Fruit fly (Drosophila melanogaster) whole organism, larva: ENCODE measurements around the gene CG43290.

Experiments
- noc ChIP-seq: fragments of 200-800 bp; sonication (Bioruptor generic); optimal IDR thresholded peaks from 3 replicates; lab custom pipeline; 2019; ENCODE audit warnings: missing biosample characterization, mild to moderate bottlenecking, missing genetic modification characterization, moderate library complexity

CG43290 gene

DNA sequence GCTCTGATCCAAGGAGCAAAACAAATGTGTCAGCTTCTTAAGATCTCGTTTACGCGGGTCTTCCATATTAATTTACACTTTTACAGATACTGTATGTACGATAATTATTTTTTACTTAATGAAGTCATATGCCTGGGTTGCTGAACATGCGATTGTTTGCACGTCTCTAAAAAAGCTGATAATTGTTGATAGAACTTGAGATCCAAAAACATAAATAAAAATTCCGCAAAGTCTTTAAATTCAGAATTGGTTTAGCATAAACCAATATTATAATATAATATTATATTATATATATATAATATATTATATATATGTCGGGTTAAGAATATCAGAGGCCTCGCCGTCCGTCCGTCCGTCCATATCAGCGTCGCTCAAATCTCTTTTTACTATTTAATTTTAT is at the start of gene CG43290:
CG43290 (minus strand) TSS at position 101 of the 400 bp plus-strand sequence.
- no peak for TF ChIP-seq noc (tag; lab: Kevin White, UChicago)

DNA sequence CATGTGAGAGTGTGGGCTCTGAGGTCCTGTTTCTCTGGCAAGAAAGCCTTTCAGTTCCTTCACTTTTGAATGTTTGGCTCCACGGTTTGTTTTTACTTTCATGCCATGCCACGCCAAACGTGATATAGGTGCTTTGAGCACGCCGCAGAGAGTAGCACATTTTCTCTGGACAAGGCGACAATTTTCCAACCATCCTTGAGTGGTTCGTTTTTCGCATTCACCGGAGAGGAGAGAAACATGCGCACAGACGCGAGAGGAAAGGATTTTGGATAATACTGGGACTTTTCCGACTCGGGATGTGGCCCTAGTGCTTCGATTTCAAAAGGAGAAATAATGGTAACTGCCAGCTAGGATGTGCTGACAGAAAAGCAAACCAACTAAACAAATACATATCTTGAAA is 44.7 kb upstream of the CG43290 start:
- TF ChIP-seq noc (tag; lab: Kevin White, UChicago): no peak

DNA sequence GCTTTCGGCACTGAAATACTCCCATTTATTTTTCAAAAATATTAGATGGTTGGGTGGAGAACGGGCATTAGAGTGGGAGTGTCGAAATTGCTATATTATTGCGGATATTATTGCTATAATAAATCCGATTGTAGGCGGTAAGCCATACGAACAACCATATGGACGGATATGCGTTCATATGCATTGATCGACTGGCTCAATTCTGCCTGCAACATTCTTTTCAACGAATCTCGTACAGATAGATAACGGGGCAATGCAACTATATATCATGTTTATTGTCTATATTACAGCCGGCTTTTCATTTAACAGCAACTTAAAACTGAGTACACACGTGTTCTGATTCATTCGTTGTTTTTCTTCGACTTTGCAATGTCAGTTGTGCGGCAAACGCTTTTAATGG is 41.8 kb upstream of the CG43290 start, which contains the start of gene CG42650:
CG42650 (plus strand) TSS at position 301 of the 400 bp plus-strand sequence.
- TF ChIP-seq noc (tag; lab: Kevin White, UChicago): no peak

DNA sequence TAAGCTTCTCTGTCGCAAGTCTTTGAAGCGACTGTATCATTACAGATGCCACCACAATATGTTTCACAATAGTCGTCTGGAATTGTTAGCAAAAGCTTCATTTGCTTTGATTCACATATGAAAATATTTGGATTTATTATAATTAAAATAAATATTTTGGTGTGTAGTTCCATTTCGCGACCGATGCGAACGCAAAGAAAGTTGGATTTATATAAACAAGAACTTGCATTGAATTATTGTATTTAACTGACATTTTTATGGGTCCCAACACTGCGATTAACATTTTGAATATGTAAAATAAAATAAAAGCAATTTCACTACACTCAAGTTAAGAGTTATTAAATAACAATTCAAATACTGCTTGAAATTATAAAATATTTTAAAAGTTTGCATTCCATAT is 19.9 kb upstream of the CG43290 start, which contains the start of gene MstProx:
MstProx (minus strand) TSS at position 101 of the 400 bp plus-strand sequence.
- TF ChIP-seq noc (tag; lab: Kevin White, UChicago): no peak

DNA sequence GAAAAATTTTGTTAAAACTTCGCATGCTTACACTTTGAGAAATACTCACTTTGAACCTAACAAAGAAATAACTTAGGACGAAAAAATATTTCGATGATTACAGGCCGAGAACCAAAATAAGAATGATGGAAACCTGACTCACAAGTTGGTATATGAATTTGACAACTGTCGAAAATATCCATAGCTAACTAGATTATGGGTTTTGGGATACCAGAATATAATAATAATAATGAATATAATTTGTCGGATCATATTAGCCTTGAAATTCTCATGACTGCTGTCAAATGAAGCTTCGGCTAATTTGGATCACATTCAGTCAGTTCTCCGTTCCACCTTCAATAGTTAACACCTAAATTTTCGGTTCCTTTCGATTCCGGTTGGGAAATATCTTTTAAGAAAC is 16.2 kb upstream of the CG43290 start, which contains the start of the genes Mst84Db and Mst84Da:
Mst84Db (minus strand) TSS at position 101 of the 400 bp plus-strand sequence.
Mst84Da (plus strand) TSS at position 324 of the 400 bp plus-strand sequence.
- no peak for TF ChIP-seq noc (tag; lab: Kevin White, UChicago)

DNA sequence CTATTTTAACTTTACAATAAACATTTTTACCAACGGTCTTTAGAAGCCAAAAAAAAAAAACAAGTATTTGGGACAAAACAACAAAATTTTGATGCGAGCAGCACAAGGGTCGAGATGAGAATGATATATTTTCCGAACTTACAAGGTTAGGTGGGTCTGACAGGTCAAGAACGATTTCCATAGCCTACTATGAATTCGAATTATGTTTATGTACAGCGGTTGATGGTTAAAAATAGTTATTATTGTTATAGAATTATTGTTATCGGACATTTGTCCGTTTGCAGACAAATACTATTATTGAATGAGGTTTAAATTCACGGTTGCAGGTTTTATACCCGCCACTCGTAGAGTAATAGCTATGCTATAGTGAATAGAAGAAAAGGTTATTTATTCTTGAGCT is 15.2 kb upstream of the CG43290 start, which contains the start of gene Mst84Dc:
Mst84Dc (minus strand) TSS at position 101 of the 400 bp plus-strand sequence.
- TF ChIP-seq noc (tag; lab: Kevin White, UChicago): no peak

DNA sequence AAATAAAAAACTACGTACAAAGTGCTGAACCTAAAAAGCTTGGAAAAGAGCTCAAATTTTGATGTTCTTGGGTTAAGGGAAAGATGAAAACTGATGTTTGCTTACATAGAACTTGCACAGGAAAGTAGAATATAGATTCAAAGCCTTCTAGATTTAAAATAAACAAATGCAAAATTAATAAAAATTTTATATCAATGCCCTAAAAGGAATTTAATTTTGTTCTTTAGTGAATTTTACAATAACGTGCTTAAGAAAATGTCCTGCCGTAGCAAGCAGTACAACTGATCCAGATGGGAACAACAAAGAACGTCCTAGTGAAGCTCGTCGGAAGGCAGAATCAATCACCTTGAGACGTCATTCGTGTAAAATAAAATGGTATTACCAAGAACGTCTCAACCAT is 14.3 kb upstream of the CG43290 start, which contains the start of gene Mst84Dd:
Mst84Dd (minus strand) TSS at position 101 of the 400 bp plus-strand sequence.
- TF ChIP-seq noc (tag; lab: Kevin White, UChicago): no peak

DNA sequence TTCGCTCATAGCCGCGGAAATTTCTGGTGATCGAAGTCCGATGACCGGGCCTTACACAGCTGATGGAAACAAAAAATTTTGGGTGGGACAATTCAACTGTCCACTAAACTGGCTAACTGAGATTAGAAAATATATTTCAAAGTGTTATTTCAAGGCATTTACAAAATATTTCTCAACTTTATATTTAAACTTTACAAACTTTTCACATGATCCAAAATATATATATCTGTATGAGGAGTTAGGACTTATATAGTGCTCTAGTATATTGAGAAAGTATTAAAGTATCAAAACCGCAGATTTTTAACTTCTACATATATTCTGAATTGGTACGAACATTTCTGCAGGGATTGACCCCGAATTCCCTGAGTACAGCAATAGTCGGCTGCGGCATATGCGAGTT is 12.7 kb upstream of the CG43290 start, which contains the start of gene CG17944:
CG17944 (minus strand) TSS at position 101 of the 400 bp plus-strand sequence.
- TF ChIP-seq noc (tag; lab: Kevin White, UChicago): no peak

DNA sequence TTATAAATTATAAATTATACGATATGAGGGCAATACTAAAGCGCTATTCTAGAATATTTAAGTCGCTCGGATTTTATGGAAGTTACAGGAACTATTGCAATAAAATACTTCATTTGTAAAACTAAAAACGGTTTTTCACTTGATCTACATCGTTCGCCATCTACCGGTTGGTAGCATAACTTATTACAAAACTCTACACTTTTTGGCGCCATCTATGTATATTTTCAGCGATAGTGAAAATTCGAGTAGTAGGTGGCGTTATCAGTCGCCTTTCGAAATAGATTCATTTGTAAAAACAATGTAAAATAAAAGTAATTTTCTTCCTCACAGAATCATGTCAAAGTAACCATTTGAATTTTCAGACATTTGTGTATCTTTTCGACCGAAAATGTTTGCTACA is 2.9 kb downstream of the CG43290 start, which contains the start of gene nxf4:
nxf4 (plus strand) TSS at position 286 of the 400 bp plus-strand sequence.
- TF ChIP-seq noc (tag; lab: Kevin White, UChicago): no peak

DNA sequence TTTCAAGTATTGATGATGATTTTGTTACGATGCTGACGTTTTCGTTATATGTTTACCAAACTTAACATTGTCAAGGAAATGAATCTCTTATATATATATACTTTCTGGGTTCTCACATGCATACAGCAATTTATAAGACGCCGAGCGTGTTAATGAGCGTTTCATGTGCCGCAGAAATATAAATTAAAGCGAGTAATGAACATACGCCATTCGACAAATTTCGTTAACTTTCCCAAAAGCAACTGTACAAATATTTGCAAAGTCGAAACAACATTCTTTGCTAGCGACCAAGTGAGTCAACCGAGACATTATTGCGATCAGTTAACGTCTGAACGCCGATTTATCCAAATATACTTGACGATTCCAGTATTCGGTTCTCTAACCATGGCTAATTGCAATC is 4.6 kb downstream of the CG43290 start, which contains the start of gene CG31496:
CG31496 (plus strand) TSS at position 301 of the 400 bp plus-strand sequence.
- TF ChIP-seq noc (tag; lab: Kevin White, UChicago): no peak

DNA sequence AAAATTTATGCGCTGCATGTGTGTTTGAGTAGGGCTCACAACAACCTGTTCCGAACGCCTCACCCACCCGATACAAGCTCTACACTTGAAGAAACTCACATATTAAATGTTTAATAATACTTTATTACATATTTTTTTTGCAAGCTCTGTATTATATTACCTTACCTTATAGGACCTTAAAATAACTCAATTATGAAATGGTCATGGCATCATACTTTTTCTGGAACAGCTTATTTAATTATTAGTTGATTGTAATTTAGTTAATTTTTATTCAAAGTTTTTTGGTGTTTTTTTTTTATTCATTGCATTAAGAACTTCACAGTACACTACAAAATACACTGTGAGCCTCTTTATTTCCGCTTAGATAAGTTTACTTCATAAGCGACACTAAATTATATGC is 12.9 kb downstream of the CG43290 start:
- no peak for TF ChIP-seq noc (tag; lab: Kevin White, UChicago)

DNA sequence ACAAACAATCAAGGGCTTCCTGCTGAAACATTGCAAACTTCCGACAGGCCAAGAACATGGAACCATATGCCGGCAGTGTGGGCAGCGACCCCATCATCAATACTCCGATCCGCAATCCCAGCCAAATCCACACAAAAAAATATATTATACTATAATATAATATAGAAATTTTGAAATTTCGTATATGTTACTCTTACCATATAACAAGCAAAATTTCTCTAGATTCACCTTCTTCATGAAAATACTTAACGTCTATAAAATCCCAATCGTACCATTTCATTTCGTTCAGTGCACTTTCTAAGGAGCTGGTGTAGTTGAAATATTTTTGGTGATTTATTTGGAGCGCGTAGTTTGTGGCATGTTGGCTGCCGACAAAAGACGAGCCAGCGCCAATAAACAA is 14.7 kb downstream of the CG43290 start:
- TF ChIP-seq noc (tag; lab: Kevin White, UChicago): no peak

DNA sequence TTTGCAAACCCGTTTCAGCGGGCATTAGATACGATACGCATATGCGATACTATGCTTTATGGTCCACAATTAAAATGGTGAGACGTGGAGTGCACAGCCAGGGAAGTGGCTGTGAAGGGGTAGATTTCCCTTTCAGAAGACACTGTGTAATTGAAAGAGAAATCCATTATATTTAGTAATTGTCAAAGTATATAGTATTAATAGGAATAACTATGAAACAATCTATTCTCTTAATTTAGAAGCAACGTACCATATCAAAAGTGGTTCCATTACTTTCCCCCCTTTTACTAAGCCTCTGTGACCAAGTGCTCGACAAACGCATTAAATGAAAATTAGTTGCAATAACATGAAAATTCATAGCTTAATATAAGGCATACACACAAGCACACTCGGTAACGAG is 18.7 kb downstream of the CG43290 start:
- TF ChIP-seq noc (tag; lab: Kevin White, UChicago): no peak

DNA sequence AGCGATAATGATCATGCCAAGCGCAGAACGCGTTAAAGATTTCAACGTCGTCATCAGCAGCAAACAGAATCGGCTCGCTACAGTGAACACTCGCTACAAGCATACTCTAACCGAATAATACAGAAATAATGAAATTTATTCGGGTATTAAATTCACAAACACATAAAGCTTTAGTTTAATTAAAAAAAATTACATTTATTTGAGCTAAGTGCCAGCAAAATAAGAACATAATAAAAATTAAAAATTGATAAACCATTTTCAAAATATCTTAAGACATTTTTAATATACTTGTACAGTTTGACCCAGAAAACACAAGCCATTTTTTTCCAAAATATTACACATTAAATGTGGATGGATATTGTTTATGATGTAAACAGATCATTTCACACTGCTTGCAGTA is 23.2 kb downstream of the CG43290 start:
- TF ChIP-seq noc (tag; lab: Kevin White, UChicago): no peak

DNA sequence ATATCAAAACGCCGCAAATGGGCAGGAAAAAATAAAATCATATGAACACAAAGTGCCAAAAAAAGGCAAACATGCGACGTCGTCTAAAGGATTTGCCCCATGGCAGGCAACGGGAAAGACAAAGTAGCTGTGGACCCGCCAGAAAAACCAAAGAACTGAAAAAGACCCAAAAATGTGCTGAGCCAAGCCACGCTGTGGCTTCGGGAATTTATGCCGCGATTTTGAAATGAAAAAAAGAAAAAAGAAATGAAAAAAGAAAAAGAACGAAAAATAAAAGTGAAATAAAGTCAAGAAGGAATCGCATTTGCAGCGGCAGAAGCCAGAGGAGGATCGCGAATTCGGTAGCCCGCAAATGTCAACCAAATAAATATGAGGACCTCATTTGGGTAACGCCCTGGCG is 26.8 kb downstream of the CG43290 start:
- TF ChIP-seq noc (tag; lab: Kevin White, UChicago): no peak

DNA sequence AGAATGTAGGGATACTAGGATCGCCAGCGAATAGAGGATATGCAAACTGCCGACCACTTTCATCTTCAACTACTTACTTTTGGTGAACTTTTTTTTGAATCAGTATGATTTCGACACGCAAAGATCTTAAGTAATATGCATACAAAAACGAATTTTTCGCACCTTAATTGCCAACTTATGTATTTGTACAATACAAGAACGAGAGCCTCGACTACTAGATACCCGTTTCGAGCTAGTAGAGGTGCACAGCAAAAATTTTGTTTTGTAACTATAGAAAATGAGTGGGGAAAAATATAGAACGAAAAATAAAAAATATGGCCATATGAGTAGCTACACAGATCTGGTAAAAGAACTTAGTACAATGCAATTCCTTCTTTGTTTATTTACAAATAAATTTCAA is 32.2 kb downstream of the CG43290 start, which contains the start of gene CG10029:
CG10029 (minus strand) TSS at position 101 of the 400 bp plus-strand sequence.
- TF ChIP-seq noc (tag; lab: Kevin White, UChicago): no peak

DNA sequence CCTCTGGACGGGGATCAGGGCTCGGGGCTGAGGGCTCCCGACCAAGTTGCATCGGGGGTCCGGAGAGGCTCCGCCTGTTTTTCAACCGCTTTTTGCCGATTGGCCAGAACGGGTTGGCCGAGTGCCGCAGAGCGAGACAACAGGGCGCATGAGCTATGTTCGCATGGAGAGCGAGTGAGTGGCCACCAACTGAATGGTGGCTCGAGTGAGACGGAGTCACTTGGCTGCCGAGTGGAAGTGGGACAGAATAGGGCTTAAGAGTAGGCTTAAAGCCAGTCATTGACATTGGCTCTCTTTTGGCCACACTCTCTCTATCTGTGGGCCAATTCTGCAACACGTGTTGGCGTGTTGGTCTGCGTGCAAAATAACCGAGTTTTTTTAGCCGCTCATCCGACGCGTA is 36.3 kb downstream of the CG43290 start:
- no peak for TF ChIP-seq noc (tag; lab: Kevin White, UChicago)
